Worm (Caenorhabditis elegans) whole organism, young adult: ENCODE data around the gene R05D3.3.
A peak's percentile ranks its signal among the peaks of the same experiment; 100 is the strongest.

Source experiments
- F23B12.7 ChIP-seq: sonication (generic microtip); optimal IDR thresholded peaks from 2 replicates; lab custom pipeline; 2017; ENCODE audit warnings: missing genetic modification characterization, mild to moderate bottlenecking, missing compliant biosample characterization, antibody characterized with exemption, moderate library complexity; ENCODE audit not compliant: insufficient read depth
- F37B4.10 ChIP-seq: fragments of 200-800 bp; sonication (Bioruptor generic); IDR thresholded peaks from 2 replicates; pipeline ENCODE4 v1.3.6; 2022; ENCODE audit warnings: missing genetic modification characterization, missing compliant biosample characterization
- T07F8.4 ChIP-seq: sonication (generic microtip); optimal IDR thresholded peaks from 2 replicates; lab custom pipeline; 2016; ENCODE audit warnings: mild to moderate bottlenecking, missing genetic modification characterization, moderate library complexity, missing compliant biosample characterization
- ekl-4 ChIP-seq: fragments of 200-800 bp; sonication (Bioruptor generic); IDR thresholded peaks from 2 replicates; pipeline ENCODE4 v1.3.6; 2022; ENCODE audit warnings: missing genetic modification reagents, missing genetic modification characterization, missing compliant biosample characterization
- ztf-28 ChIP-seq: fragments of 200-800 bp; sonication (Bioruptor generic); IDR thresholded peaks from 2 replicates; pipeline ENCODE4 v1.3.6; 2022; ENCODE audit warnings: missing genetic modification reagents, missing genetic modification characterization, missing compliant biosample characterization

DNA sequence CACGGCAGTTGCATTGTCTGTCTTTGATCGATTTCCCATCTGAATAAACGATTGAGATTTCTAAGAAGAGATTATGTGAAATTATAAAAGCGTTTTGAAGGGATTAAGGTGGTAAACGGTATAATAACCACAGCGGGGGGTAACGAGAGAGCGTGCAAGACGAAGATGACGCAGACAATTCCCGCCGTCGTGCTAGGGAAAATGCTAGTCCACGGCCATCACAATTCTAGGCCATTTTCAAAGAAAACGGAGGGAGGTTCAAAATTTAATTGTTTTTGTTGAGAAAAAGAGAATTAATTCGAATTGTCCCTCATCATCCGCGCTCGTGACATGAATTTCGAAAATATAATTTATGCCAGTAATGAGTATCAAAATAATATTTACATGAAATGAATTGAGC lies 44.7 kb upstream of the R05D3.3 start, which contains the start of gene F10E9.11:
- peak; percentile 62 for TF ChIP-seq ekl-4 (GFP tag; lab: Robert Waterston, UW)
- no peak for TF ChIP-seq F37B4.10
- no peak for TF ChIP-seq T07F8.4 (tag; lab: Kevin White, UChicago)
- TF ChIP-seq ztf-28 (GFP tag; lab: Robert Waterston, UW) = no peak
- TF ChIP-seq F23B12.7 (tag; lab: Kevin White, UChicago) = peak; percentile 39
